Fruit fly (Drosophila melanogaster): ENCODE data around the gene REG.

- TF ChIP-seq CTCF (optimal IDR thresholded peaks at IDR 0.05) (no peak), CG8478 (optimal IDR thresholded peaks at IDR 0.05) (no peak)
Observed at dm6 chrX:13210429-13210828, 1.7 kb upstream of the REG start.

Data from S2 (cell line).